Fruit fly (Drosophila melanogaster) whole organism, embryonic: Measurements from ENCODE around the gene Sec63.
A peak's percentile ranks its signal among the peaks of the same experiment; 100 is the strongest.

Experiments used
- Abd-B ChIP-seq: fragments of 200-800 bp; sonication (Bioruptor generic); optimal IDR thresholded peaks from 2 replicates; lab custom pipeline; 2018; ENCODE audit warnings: missing biosample characterization, mild to moderate bottlenecking, missing genetic modification characterization, moderate library complexity
- Atf-2 ChIP-seq: fragments of 200-800 bp; sonication (Bioruptor generic); optimal IDR thresholded peaks from 2 replicates; lab custom pipeline; 2016; ENCODE audit warnings: missing biosample characterization, missing genetic modification characterization
- Atf3 ChIP-seq: fragments of 200-800 bp; sonication (Bioruptor generic); optimal IDR thresholded peaks from 3 replicates; lab custom pipeline; 2016; ENCODE audit warnings: missing biosample characterization, missing genetic modification characterization
- CG10321 ChIP-seq: fragments of 200-800 bp; sonication (Bioruptor generic); IDR thresholded peaks from 2 replicates; pipeline ENCODE4 v1.3.6; 2022; ENCODE audit warnings: missing biosample characterization, missing genetic modification characterization
- CG11093 ChIP-seq: fragments of 200-800 bp; sonication (Bioruptor generic); IDR thresholded peaks from 3 replicates; pipeline ENCODE4 v1.3.6; 2022; ENCODE audit warnings: missing biosample characterization, missing genetic modification characterization
- CG11723 ChIP-seq: fragments of 200-800 bp; sonication (Bioruptor generic); optimal IDR thresholded peaks from 2 replicates; lab custom pipeline; 2017; ENCODE audit warnings: missing biosample characterization, mild to moderate bottlenecking, missing genetic modification characterization
- CG12299 ChIP-seq: fragments of 200-800 bp; sonication (Bioruptor generic); optimal IDR thresholded peaks from 2 replicates; lab custom pipeline; 2018; ENCODE audit warnings: missing biosample characterization, mild to moderate bottlenecking, missing genetic modification characterization
- CG12391 ChIP-seq: fragments of 200-800 bp; sonication (Bioruptor generic); optimal IDR thresholded peaks from 3 replicates; lab custom pipeline; 2018; ENCODE audit warnings: missing biosample characterization, mild to moderate bottlenecking, missing genetic modification characterization, moderate library complexity
- CG15269 ChIP-seq: fragments of 200-800 bp; sonication (Bioruptor generic); optimal IDR thresholded peaks from 2 replicates; lab custom pipeline; 2018; ENCODE audit warnings: missing biosample characterization, mild to moderate bottlenecking, missing genetic modification characterization, moderate library complexity
- CG15696 ChIP-seq: fragments of 200-800 bp; sonication (Bioruptor generic); optimal IDR thresholded peaks from 2 replicates; lab custom pipeline; 2019; ENCODE audit warnings: missing biosample characterization, mild to moderate bottlenecking, missing genetic modification characterization, moderate library complexity
- CG16813 ChIP-seq: fragments of 200-800 bp; sonication (Bioruptor generic); IDR thresholded peaks from 3 replicates; pipeline ENCODE4 v1.3.6; 2022; ENCODE audit warnings: missing biosample characterization, missing genetic modification characterization; ENCODE audit not compliant: partially characterized antibody
- CG1832 ChIP-seq: fragments of 200-800 bp; sonication (Bioruptor generic); optimal IDR thresholded peaks from 2 replicates; lab custom pipeline; 2017; ENCODE audit warnings: missing biosample characterization, mild to moderate bottlenecking, missing genetic modification characterization, inconsistent platforms
- CG18599 ChIP-seq: fragments of 200-800 bp; sonication (Bioruptor generic); optimal IDR thresholded peaks from 3 replicates; lab custom pipeline; 2017; ENCODE audit warnings: missing biosample characterization, missing genetic modification characterization, mild to moderate bottlenecking, moderate library complexity, missing genetic modification reagents
- CG2120 ChIP-seq: fragments of 200-800 bp; sonication (Bioruptor generic); optimal IDR thresholded peaks from 3 replicates; lab custom pipeline; 2016; ENCODE audit warnings: missing biosample characterization, missing genetic modification characterization
- CG2129 ChIP-seq: fragments of 200-800 bp; sonication (Bioruptor generic); IDR thresholded peaks from 2 replicates; pipeline ENCODE4 v1.3.6; 2022; ENCODE audit warnings: missing biosample characterization, missing genetic modification characterization; ENCODE audit not compliant: partially characterized antibody
- CG2678 ChIP-seq: fragments of 200-800 bp; sonication (Bioruptor generic); optimal IDR thresholded peaks from 3 replicates; lab custom pipeline; 2019; ENCODE audit warnings: missing biosample characterization, mild to moderate bottlenecking, missing genetic modification characterization, moderate library complexity
- CG3281 ChIP-seq: fragments of 200-800 bp; sonication (Bioruptor generic); optimal IDR thresholded peaks from 3 replicates; lab custom pipeline; 2017; ENCODE audit warnings: missing biosample characterization, mild to moderate bottlenecking, missing genetic modification characterization
- CG34376 ChIP-seq: fragments of 200-800 bp; sonication (Bioruptor generic); optimal IDR thresholded peaks from 2 replicates; lab custom pipeline; 2018; ENCODE audit warnings: missing biosample characterization, mild to moderate bottlenecking, missing genetic modification characterization
- CG4707 ChIP-seq: fragments of 200-800 bp; sonication (Bioruptor generic); optimal IDR thresholded peaks from 2 replicates; lab custom pipeline; 2018; ENCODE audit warnings: missing biosample characterization, mild to moderate bottlenecking, missing genetic modification characterization, moderate library complexity
- CG4730 ChIP-seq: fragments of 200-800 bp; sonication (Bioruptor generic); IDR thresholded peaks from 2 replicates; pipeline ENCODE4 v1.3.6; 2022; ENCODE audit warnings: missing biosample characterization, missing genetic modification characterization
- CG7271 ChIP-seq: fragments of 200-800 bp; sonication (Bioruptor generic); optimal IDR thresholded peaks from 2 replicates; lab custom pipeline; 2018; ENCODE audit warnings: missing biosample characterization, mild to moderate bottlenecking, missing genetic modification characterization, moderate library complexity
- CG8944 ChIP-seq: fragments of 200-800 bp; sonication (Bioruptor generic); optimal IDR thresholded peaks from 3 replicates; lab custom pipeline; 2016; ENCODE audit warnings: missing biosample characterization, missing genetic modification characterization
- Drgx ChIP-seq: fragments of 200-800 bp; sonication (Bioruptor generic); IDR thresholded peaks from 2 replicates; pipeline ENCODE4 v1.3.6; 2022; ENCODE audit warnings: missing biosample characterization, missing genetic modification characterization
- GATAe ChIP-seq: fragments of 200-800 bp; sonication (Bioruptor generic); conservative IDR thresholded peaks from 2 replicates; pipeline ENCODE4 v1.3.6; 2022; ENCODE audit warnings: missing biosample characterization, missing genetic modification characterization
- HLHmδ ChIP-seq: fragments of 200-800 bp; sonication (Bioruptor generic); optimal IDR thresholded peaks from 2 replicates; lab custom pipeline; 2018; ENCODE audit warnings: missing biosample characterization, mild to moderate bottlenecking, missing genetic modification characterization, moderate library complexity
- Hand ChIP-seq: fragments of 200-800 bp; sonication (Bioruptor generic); optimal IDR thresholded peaks from 2 replicates; lab custom pipeline; 2017; ENCODE audit warnings: mild to moderate bottlenecking, missing biosample characterization, missing genetic modification reagents, missing genetic modification characterization
- Jarid2 ChIP-seq: fragments of 200-800 bp; sonication (Bioruptor generic); optimal IDR thresholded peaks from 3 replicates; lab custom pipeline; 2017; ENCODE audit warnings: mild to moderate bottlenecking, missing biosample characterization, missing genetic modification reagents, missing genetic modification characterization
- MBD-R2 ChIP-seq: fragments of 200-800 bp; sonication (Bioruptor generic); IDR thresholded peaks from 2 replicates; pipeline ENCODE4 v1.3.6; 2022; ENCODE audit warnings: missing biosample characterization, missing genetic modification characterization
- Nf-YB ChIP-seq: fragments of 200-800 bp; sonication (Bioruptor generic); optimal IDR thresholded peaks from 3 replicates; lab custom pipeline; 2019; ENCODE audit warnings: missing biosample characterization, mild to moderate bottlenecking, missing genetic modification characterization, moderate library complexity
- NfI ChIP-seq: fragments of 200-800 bp; sonication (Bioruptor generic); optimal IDR thresholded peaks from 3 replicates; lab custom pipeline; 2018; ENCODE audit warnings: missing biosample characterization, mild to moderate bottlenecking, missing genetic modification characterization, moderate library complexity
- Ptx1 ChIP-seq: fragments of 200-800 bp; sonication (Bioruptor generic); IDR thresholded peaks from 2 replicates; pipeline ENCODE4 v1.3.6; 2022; ENCODE audit warnings: missing biosample characterization, missing genetic modification characterization
- Ravus ChIP-seq: fragments of 200-800 bp; sonication (Bioruptor generic); IDR thresholded peaks from 2 replicates; pipeline ENCODE4 v1.3.6; 2022; ENCODE audit warnings: missing biosample characterization, missing genetic modification characterization
- TFAM ChIP-seq: fragments of 200-800 bp; sonication (Bioruptor generic); optimal IDR thresholded peaks from 2 replicates; lab custom pipeline; 2017; ENCODE audit warnings: missing biosample characterization, missing genetic modification characterization, inconsistent platforms
- dmrt99B ChIP-seq: fragments of 200-800 bp; sonication (Bioruptor generic); optimal IDR thresholded peaks from 2 replicates; lab custom pipeline; 2018; ENCODE audit warnings: missing biosample characterization, mild to moderate bottlenecking, missing genetic modification characterization, moderate library complexity
- gce ChIP-seq: fragments of 200-800 bp; sonication (Bioruptor generic); IDR thresholded peaks from 3 replicates; pipeline ENCODE4 v1.3.6; 2022; ENCODE audit warnings: missing biosample characterization, missing genetic modification characterization
- h ChIP-seq: fragments of >200 bp; optimal IDR thresholded peaks from 2 replicates; lab custom pipeline; 2017
- jumu ChIP-seq: fragments of 200-800 bp; sonication (Bioruptor generic); optimal IDR thresholded peaks from 3 replicates; lab custom pipeline; 2016; ENCODE audit warnings: missing biosample characterization, missing genetic modification characterization
- kah ChIP-seq: fragments of 200-800 bp; sonication (Bioruptor generic); optimal IDR thresholded peaks from 2 replicates; lab custom pipeline; 2018; ENCODE audit warnings: missing biosample characterization, mild to moderate bottlenecking, missing genetic modification characterization
- lola ChIP-seq, 3 experiments: fragments of >200 bp in 2 of 3; fragments of 200-800 bp in 1 of 3; sonication (Bioruptor generic) in 1 of 3; optimal IDR thresholded peaks; 2 replicates each; lab custom pipeline; 2017 to 2019; ENCODE audit warnings: missing biosample characterization in 3 of 3, missing genetic modification characterization in 3 of 3, mild to moderate bottlenecking in 1 of 3, moderate library complexity in 1 of 3
- mld ChIP-seq: fragments of 200-800 bp; sonication (Bioruptor generic); IDR thresholded peaks from 3 replicates; pipeline ENCODE4 v1.3.6; 2022; ENCODE audit warnings: missing biosample characterization, missing genetic modification characterization; ENCODE audit not compliant: partially characterized antibody
- nerfin-1 ChIP-seq: fragments of 200-800 bp; sonication (Bioruptor generic); optimal IDR thresholded peaks from 3 replicates; lab custom pipeline; 2019; ENCODE audit warnings: missing biosample characterization, mild to moderate bottlenecking, missing genetic modification characterization, moderate library complexity
- pnt ChIP-seq: fragments of 200-800 bp; sonication (Bioruptor generic); optimal IDR thresholded peaks from 3 replicates; lab custom pipeline; 2016; ENCODE audit warnings: missing biosample characterization, missing genetic modification characterization
- ranshi ChIP-seq: fragments of 200-800 bp; sonication (Bioruptor generic); IDR thresholded peaks from 2 replicates; pipeline ENCODE4 v1.3.6; 2022; ENCODE audit warnings: missing biosample characterization, missing genetic modification characterization
- scrt ChIP-seq: fragments of 200-800 bp; sonication (Bioruptor generic); optimal IDR thresholded peaks from 2 replicates; lab custom pipeline; 2018; ENCODE audit warnings: missing biosample characterization, mild to moderate bottlenecking, missing genetic modification characterization, moderate library complexity
- sim ChIP-seq: fragments of 200-800 bp; sonication (Bioruptor generic); IDR thresholded peaks from 2 replicates; pipeline ENCODE4 v1.3.6; 2022; ENCODE audit warnings: missing biosample characterization, missing genetic modification characterization
- slbo ChIP-seq: fragments of 200-800 bp; sonication (Bioruptor generic); IDR thresholded peaks from 2 replicates; pipeline ENCODE4 v1.3.6; 2022; ENCODE audit warnings: missing biosample characterization, missing genetic modification characterization
- sob ChIP-seq: fragments of 200-800 bp; sonication (Bioruptor generic); IDR thresholded peaks from 2 replicates; pipeline ENCODE4 v1.3.6; 2022; ENCODE audit warnings: missing biosample characterization, missing genetic modification characterization
- tap ChIP-seq: fragments of 200-800 bp; optimal IDR thresholded peaks from 3 replicates; lab custom pipeline; 2019; ENCODE audit warnings: missing biosample characterization, mild to moderate bottlenecking, missing genetic modification characterization, moderate library complexity
- tup ChIP-seq: fragments of 200-800 bp; sonication (Bioruptor generic); optimal IDR thresholded peaks from 2 replicates; lab custom pipeline; 2016; ENCODE audit warnings: missing biosample characterization, mild to moderate bottlenecking, missing genetic modification characterization, moderate library complexity
- zf30C ChIP-seq: fragments of 200-800 bp; sonication (Bioruptor generic); optimal IDR thresholded peaks from 3 replicates; lab custom pipeline; 2018; ENCODE audit warnings: missing biosample characterization, mild to moderate bottlenecking, missing genetic modification characterization
- zfh2 ChIP-seq: fragments of 200-800 bp; sonication (Bioruptor generic); optimal IDR thresholded peaks from 2 replicates; lab custom pipeline; 2016; ENCODE audit warnings: missing biosample characterization, missing genetic modification characterization

Gene Sec63

dm6 chr3L:7334990-7335389, 25.4 kb upstream of the Sec63 start, which contains the start of the genes wrm1 and wrm2 (continued):
- TF ChIP-seq Ravus (GFP tag; lab: Robert Waterston, UW), result no peak
- TF ChIP-seq h (lab: Kevin White, UChicago), result no peak
- no peak for TF ChIP-seq zf30C (GFP tag; lab: Kevin White, UChicago)
- no peak for TF ChIP-seq Drgx (GFP tag; lab: Robert Waterston, UW)
- no peak for TF ChIP-seq scrt
- no peak for TF ChIP-seq CG34376 (GFP tag; lab: Kevin White, UChicago)
- TF ChIP-seq CG11093 (GFP tag; lab: Robert Waterston, UW), result no peak
- TF ChIP-seq sob (GFP tag; lab: Robert Waterston, UW), result no peak
- no peak for TF ChIP-seq Jarid2 (GFP tag; lab: Kevin White, UChicago)
- no peak for TF ChIP-seq CG1832
- no peak for TF ChIP-seq nerfin-1 (tag; lab: Kevin White, UChicago)
- no peak for TF ChIP-seq CG15269
- no peak for TF ChIP-seq HLHmδ (GFP tag; lab: Kevin White, UChicago)
- TF ChIP-seq Abd-B, result no peak
- TF ChIP-seq dmrt99B (tag; lab: Kevin White, UChicago), result no peak
- TF ChIP-seq CG7271 (tag; lab: Kevin White, UChicago), result no peak
- TF ChIP-seq CG15696 (tag; lab: Kevin White, UChicago), result no peak
- TF ChIP-seq mld (GFP tag; lab: Robert Waterston, UW), result peak; percentile 76; the same call in 2 of the 3 replicates
- TF ChIP-seq CG2129 (GFP tag; lab: Robert Waterston, UW), result peak; percentile 53
- TF ChIP-seq zfh2 (GFP tag; lab: Kevin White, UChicago), result no peak
- no peak for TF ChIP-seq Atf-2 (GFP tag; lab: Kevin White, UChicago)
- TF ChIP-seq CG11723 (GFP tag; lab: Kevin White, UChicago), result no peak
- no peak for TF ChIP-seq tup (GFP tag; lab: Kevin White, UChicago)
- TF ChIP-seq NfI (GFP tag; lab: Kevin White, UChicago), result no peak
- no peak for TF ChIP-seq tap
- TF ChIP-seq CG18599 (GFP tag; lab: Kevin White, UChicago), result no peak
- TF ChIP-seq CG2120 (GFP tag; lab: Kevin White, UChicago), result no peak
- no peak for TF ChIP-seq GATAe (GFP tag; lab: Robert Waterston, UW)
- no peak for TF ChIP-seq ranshi (GFP tag; lab: Robert Waterston, UW)
- peak; percentile 87 for TF ChIP-seq MBD-R2
- no peak for TF ChIP-seq pnt (GFP tag; lab: Kevin White, UChicago)
- TF ChIP-seq jumu (GFP tag; lab: Kevin White, UChicago), result no peak
- TF ChIP-seq Ptx1 (GFP tag; lab: Robert Waterston, UW), result no peak
- TF ChIP-seq CG3281 (GFP tag; lab: Kevin White, UChicago), result no peak
- no peak for TF ChIP-seq CG8944 (GFP tag; lab: Kevin White, UChicago)
- TF ChIP-seq CG16813 (GFP tag; lab: Robert Waterston, UW), result peak; percentile 57; the same call in 2 of the 3 replicates
- no peak for TF ChIP-seq CG12299
- no peak for TF ChIP-seq gce
- TF ChIP-seq CG4730 (GFP tag; lab: Robert Waterston, UW), result no peak
- no peak for TF ChIP-seq CG2678 (tag; lab: Kevin White, UChicago)
- TF ChIP-seq CG12391 (tag; lab: Kevin White, UChicago), result peak; percentile 29
- peak; percentile 7 for TF ChIP-seq Nf-YB (GFP tag; lab: Kevin White, UChicago)
- TF ChIP-seq kah (GFP tag; lab: Kevin White, UChicago), result no peak
- no peak for TF ChIP-seq CG4707
- TF ChIP-seq slbo (GFP tag; lab: Robert Waterston, UW), result no peak
- no peak for TF ChIP-seq sim (GFP tag; lab: Robert Waterston, UW)
- no peak for TF ChIP-seq Hand (GFP tag; lab: Kevin White, UChicago)
- TF ChIP-seq Atf3 (GFP tag; lab: Kevin White, UChicago), result no peak
- TF ChIP-seq CG10321 (GFP tag; lab: Robert Waterston, UW), result no peak
- TF ChIP-seq TFAM (GFP tag; lab: Kevin White, UChicago), result no peak
- no peak for TF ChIP-seq lola (GFP tag; optimal IDR thresholded peaks at IDR 0.05; lab: Kevin White, UChicago)
